Worm (Caenorhabditis elegans): ENCODE measurements around the gene clec-83.

clec-83 gene

ce11 chrIV:2805525-2805924 lies 35.7 kb downstream of the clec-83 start, which contains the start of gene Y54G2A.45 (continued):
- TF ChIP-seq C17E4.6 (GFP tag; IDR thresholded peaks at IDR 0.05) (peak; percentile 48; the same call in 1 of the 2 replicates), ceh-40 (GFP tag; IDR thresholded peaks at IDR 0.05) (peak; percentile 30; the same call in 1 of the 2 replicates), sea-2 (GFP tag; IDR thresholded peaks at IDR 0.05) (0 out of 2 replicates have a peak, but pooled peaks have one; percentile 11), mel-28 (tag; optimal IDR thresholded peaks at IDR 0.05; ENCODE audit: borderline replicate concordance) (no peak), somi-1 (GFP tag; optimal IDR thresholded peaks at IDR 0.05) (no peak), ceh-79 (tag; optimal IDR thresholded peaks at IDR 0.05) (no peak), F52B5.7 (tag; optimal IDR thresholded peaks at IDR 0.05) (no peak), ceh-100 (GFP tag; IDR thresholded peaks at IDR 0.05) (peak; percentile 53), B0261.1 (tag; optimal IDR thresholded peaks at IDR 0.05) (peak; percentile 92), mxl-1 (tag; optimal IDR thresholded peaks at IDR 0.05) (peak; percentile 79), efl-1 (GFP tag; optimal IDR thresholded peaks at IDR 0.05) (peak; percentile 13), attf-6 (GFP tag; IDR thresholded peaks at IDR 0.05) (0 out of 2 replicates have a peak, but pooled peaks have one; percentile 52), ztf-28 (GFP tag; IDR thresholded peaks at IDR 0.05) (no peak), F57C9.4 (tag; optimal IDR thresholded peaks at IDR 0.05) (no peak), snpc-1.1 (tag; optimal IDR thresholded peaks at IDR 0.05; ENCODE audit: insufficient read depth) (peak; percentile 47), nhr-179 (tag; optimal IDR thresholded peaks at IDR 0.05) (peak; percentile 24), mcd-1 (GFP tag; IDR thresholded peaks at IDR 0.05) (peak; percentile 65), nhr-80 (tag; optimal IDR thresholded peaks at IDR 0.05) (peak; percentile 97), hrde-1 (tag; optimal IDR thresholded peaks at IDR 0.05; ENCODE audit: borderline replicate concordance) (peak; percentile 87), bed-2 (GFP tag; IDR thresholded peaks at IDR 0.05) (no peak), hlh-26 (GFP tag; conservative IDR thresholded peaks at IDR 0.05) (no peak), ztf-18 (tag; optimal IDR thresholded peaks at IDR 0.05) (peak; percentile 84), lin-40 (tag; optimal IDR thresholded peaks at IDR 0.05) (peak; percentile 71), ztf-22 (GFP tag; optimal IDR thresholded peaks at IDR 0.05) (peak; percentile 90), attf-5 (GFP tag; optimal IDR thresholded peaks at IDR 0.05) (peak; percentile 43), lin-35 (GFP tag; optimal IDR thresholded peaks at IDR 0.05) (peak in 2 of 3 experiments; percentile 35 to 40), Y53F4B.3 (GFP tag; IDR thresholded peaks at IDR 0.05) (no peak), F49E8.2 (tag; optimal IDR thresholded peaks at IDR 0.05; ENCODE audit: insufficient read depth) (peak; percentile 79), tbx-9 (tag; optimal IDR thresholded peaks at IDR 0.05; ENCODE audit: borderline replicate concordance) (no peak), snpc-4 (GFP tag; optimal IDR thresholded peaks at IDR 0.05) (peak; percentile 72), snpc-4 (tag; optimal IDR thresholded peaks at IDR 0.05) (peak; percentile 3 to 78 (median 70)), xnd-1 (tag; optimal IDR thresholded peaks at IDR 0.05) (peak; percentile 15), ztf-25 (GFP tag; IDR thresholded peaks at IDR 0.05) (peak; percentile 90; the same call in 1 of the 2 replicates), F37B4.10 (GFP tag; IDR thresholded peaks at IDR 0.05) (no peak), nhr-120 (GFP tag; IDR thresholded peaks at IDR 0.05) (no peak), atf-7 (tag; optimal IDR thresholded peaks at IDR 0.05) (peak; percentile 85), D2030.7 (GFP tag; IDR thresholded peaks at IDR 0.05) (peak; percentile 74), aptf-3 (GFP tag; IDR thresholded peaks at IDR 0.05) (no peak), ets-4 (GFP tag; optimal IDR thresholded peaks at IDR 0.05) (peak; percentile 48), nfyb-1 (GFP tag; IDR thresholded peaks at IDR 0.05) (peak; percentile 78), Y95B8A.8 (GFP tag; IDR thresholded peaks at IDR 0.05) (peak; percentile 76; the same call in 1 of the 2 replicates), nhr-27 (tag; optimal IDR thresholded peaks at IDR 0.05) (no peak), K12H6.12 (tag; optimal IDR thresholded peaks at IDR 0.05) (peak; percentile 13), nfya-2 (GFP tag; IDR thresholded peaks at IDR 0.05) (no peak), F57A8.1 (GFP tag; optimal IDR thresholded peaks at IDR 0.05) (no peak), ceh-91 (GFP tag; IDR thresholded peaks at IDR 0.05) (no peak), F55B11.4 (tag; optimal IDR thresholded peaks at IDR 0.05; ENCODE audit: borderline replicate concordance, insufficient read depth) (no peak), let-607 (tag; optimal IDR thresholded peaks at IDR 0.05) (peak; percentile 44 to 65)
